Fruit fly (Drosophila melanogaster) whole organism, embryonic: ENCODE measurements around the gene CG6236.

Source experiments
- Bdp1 ChIP-seq: fragments of 200-800 bp; sonication (Bioruptor generic); optimal IDR thresholded peaks from 3 replicates; lab custom pipeline; 2016; ENCODE audit warnings: missing biosample characterization, missing genetic modification characterization
- Blimp-1 ChIP-seq: fragments of 200-800 bp; sonication (Bioruptor generic); optimal IDR thresholded peaks from 3 replicates; lab custom pipeline; 2018; ENCODE audit warnings: missing biosample characterization, missing genetic modification characterization, mild to moderate bottlenecking, moderate library complexity, missing genetic modification reagents
- CG10147 ChIP-seq: fragments of 200-800 bp; sonication (Bioruptor generic); optimal IDR thresholded peaks from 2 replicates; lab custom pipeline; 2019; ENCODE audit warnings: missing biosample characterization, mild to moderate bottlenecking, missing genetic modification characterization, moderate library complexity
- CG10321 ChIP-seq: fragments of 200-800 bp; sonication (Bioruptor generic); IDR thresholded peaks from 2 replicates; pipeline ENCODE4 v1.3.6; 2022; ENCODE audit warnings: missing biosample characterization, missing genetic modification characterization
- CG11398 ChIP-seq: fragments of 200-800 bp; sonication (Bioruptor generic); optimal IDR thresholded peaks from 2 replicates; lab custom pipeline; 2016; ENCODE audit warnings: missing biosample characterization, missing genetic modification characterization
- CG11504 ChIP-seq: fragments of 200-800 bp; sonication (Bioruptor generic); optimal IDR thresholded peaks from 3 replicates; lab custom pipeline; 2019; ENCODE audit warnings: missing biosample characterization, mild to moderate bottlenecking, missing genetic modification characterization, moderate library complexity
- CG11696 ChIP-seq: fragments of 200-800 bp; sonication (Bioruptor generic); IDR thresholded peaks from 2 replicates; pipeline ENCODE4 v1.3.6; 2022; ENCODE audit warnings: missing biosample characterization, missing genetic modification characterization
- CG12155 ChIP-seq: fragments of 200-800 bp; sonication (Bioruptor generic); optimal IDR thresholded peaks from 3 replicates; lab custom pipeline; 2016; ENCODE audit warnings: missing biosample characterization, missing genetic modification characterization
- CG12219 ChIP-seq: fragments of 200-800 bp; sonication (Bioruptor generic); optimal IDR thresholded peaks from 3 replicates; lab custom pipeline; 2018; ENCODE audit warnings: missing biosample characterization, mild to moderate bottlenecking, missing genetic modification characterization
- CG1603 ChIP-seq: fragments of 200-800 bp; sonication (Bioruptor generic); optimal IDR thresholded peaks from 2 replicates; lab custom pipeline; 2019; ENCODE audit warnings: missing biosample characterization, mild to moderate bottlenecking, missing genetic modification characterization, moderate library complexity
- CG16815 ChIP-seq: fragments of 200-800 bp; sonication (Bioruptor generic); optimal IDR thresholded peaks from 3 replicates; lab custom pipeline; 2017; ENCODE audit warnings: missing biosample characterization, mild to moderate bottlenecking, missing genetic modification characterization
- CG18764 ChIP-seq: fragments of 200-800 bp; sonication (Bioruptor generic); optimal IDR thresholded peaks from 3 replicates; lab custom pipeline; 2016; ENCODE audit warnings: missing biosample characterization, missing genetic modification characterization
- CG2116 ChIP-seq: fragments of 200-800 bp; sonication (Bioruptor generic); optimal IDR thresholded peaks from 3 replicates; lab custom pipeline; 2018; ENCODE audit warnings: missing biosample characterization, mild to moderate bottlenecking, missing genetic modification characterization
- CG32772 ChIP-seq: fragments of 200-800 bp; sonication (Bioruptor generic); IDR thresholded peaks from 2 replicates; pipeline ENCODE4 v1.3.6; 2022; ENCODE audit warnings: missing biosample characterization, missing genetic modification characterization
- CG4404 ChIP-seq: fragments of 200-800 bp; sonication (Bioruptor generic); IDR thresholded peaks from 2 replicates; pipeline ENCODE4 v1.3.6; 2022; ENCODE audit warnings: missing biosample characterization, missing genetic modification characterization
- CG6254 ChIP-seq: fragments of 200-800 bp; sonication (Bioruptor generic); optimal IDR thresholded peaks from 3 replicates; lab custom pipeline; 2017; ENCODE audit warnings: mild to moderate bottlenecking, missing biosample characterization, missing genetic modification reagents, missing genetic modification characterization
- CG8388 ChIP-seq: fragments of 200-800 bp; sonication (Bioruptor generic); optimal IDR thresholded peaks from 2 replicates; lab custom pipeline; 2019; ENCODE audit warnings: missing biosample characterization, mild to moderate bottlenecking, missing genetic modification characterization, moderate library complexity
- CG9797 ChIP-seq: fragments of 200-800 bp; sonication (Bioruptor generic); optimal IDR thresholded peaks from 3 replicates; lab custom pipeline; 2018; ENCODE audit warnings: missing biosample characterization, mild to moderate bottlenecking, missing genetic modification characterization
- Camta ChIP-seq: fragments of 200-800 bp; sonication (Bioruptor generic); optimal IDR thresholded peaks from 2 replicates; lab custom pipeline; 2016; ENCODE audit warnings: missing biosample characterization, missing genetic modification characterization
- Dip2 ChIP-seq: fragments of 200-800 bp; sonication (Bioruptor generic); IDR thresholded peaks from 2 replicates; pipeline ENCODE4 v1.3.6; 2022; ENCODE audit warnings: missing biosample characterization, missing genetic modification characterization
- HLH54F ChIP-seq: fragments of 200-800 bp; sonication (Bioruptor generic); optimal IDR thresholded peaks from 3 replicates; lab custom pipeline; 2016; ENCODE audit warnings: missing biosample characterization, missing genetic modification characterization
- MBD-R2 ChIP-seq: fragments of 200-800 bp; sonication (Bioruptor generic); IDR thresholded peaks from 2 replicates; pipeline ENCODE4 v1.3.6; 2022; ENCODE audit warnings: missing biosample characterization, missing genetic modification characterization
- MESR4 ChIP-seq: fragments of 200-800 bp; sonication (Bioruptor generic); optimal IDR thresholded peaks from 2 replicates; lab custom pipeline; 2018; ENCODE audit warnings: missing biosample characterization, mild to moderate bottlenecking, missing genetic modification characterization, moderate library complexity
- Mad ChIP-seq: fragments of 200-800 bp; sonication (Bioruptor generic); optimal IDR thresholded peaks from 2 replicates; lab custom pipeline; 2016; ENCODE audit warnings: missing biosample characterization, missing genetic modification characterization
- Med ChIP-seq: fragments of 200-800 bp; sonication (Bioruptor generic); peaks from one replicate; lab custom pipeline; 2016; ENCODE audit warnings: missing biosample characterization, missing genetic modification characterization, mild to moderate bottlenecking, inconsistent platforms, moderate library complexity
- Mrtf ChIP-seq: fragments of 200-800 bp; sonication (Bioruptor generic); IDR thresholded peaks from 3 replicates; pipeline ENCODE4 v1.3.6; 2022; ENCODE audit warnings: missing biosample characterization, missing genetic modification characterization
- NC2β ChIP-seq: fragments of 200-800 bp; sonication (Bioruptor generic); optimal IDR thresholded peaks from 2 replicates; lab custom pipeline; 2016; ENCODE audit warnings: missing biosample characterization, missing genetic modification characterization
- NFAT ChIP-seq: fragments of 200-800 bp; sonication (Bioruptor generic); IDR thresholded peaks from 2 replicates; pipeline ENCODE4 v1.3.6; 2022; ENCODE audit warnings: missing biosample characterization, missing genetic modification characterization
- Nf-YB ChIP-seq: fragments of 200-800 bp; sonication (Bioruptor generic); optimal IDR thresholded peaks from 3 replicates; lab custom pipeline; 2019; ENCODE audit warnings: missing biosample characterization, mild to moderate bottlenecking, missing genetic modification characterization, moderate library complexity
- Optix ChIP-seq: fragments of 200-800 bp; sonication (Bioruptor generic); IDR thresholded peaks from 3 replicates; pipeline ENCODE4 v1.3.6; 2022; ENCODE audit warnings: missing biosample characterization, missing genetic modification characterization
- Ptx1 ChIP-seq: fragments of 200-800 bp; sonication (Bioruptor generic); IDR thresholded peaks from 2 replicates; pipeline ENCODE4 v1.3.6; 2022; ENCODE audit warnings: missing biosample characterization, missing genetic modification characterization
- ara ChIP-seq: fragments of 200-800 bp; sonication (Bioruptor generic); IDR thresholded peaks from 2 replicates; pipeline ENCODE4 v1.3.6; 2022; ENCODE audit warnings: missing biosample characterization, missing genetic modification characterization
- br ChIP-seq: fragments of >200 bp; optimal IDR thresholded peaks from 2 replicates; lab custom pipeline; 2017
- cato ChIP-seq: fragments of 200-800 bp; sonication (Bioruptor generic); optimal IDR thresholded peaks from 2 replicates; lab custom pipeline; 2016; ENCODE audit warnings: missing biosample characterization, missing genetic modification characterization, borderline replicate concordance
- crol ChIP-seq: fragments of 200-800 bp; sonication (Bioruptor generic); IDR thresholded peaks from 2 replicates; pipeline ENCODE4 v1.3.6; 2022; ENCODE audit warnings: missing biosample characterization, missing genetic modification characterization
- cwo ChIP-seq: fragments of 200-800 bp; sonication (Bioruptor generic); optimal IDR thresholded peaks from 3 replicates; lab custom pipeline; 2017; ENCODE audit warnings: missing biosample characterization, missing genetic modification characterization, mild to moderate bottlenecking, moderate library complexity, missing genetic modification reagents
- dan ChIP-seq: fragments of 200-800 bp; sonication (Bioruptor generic); IDR thresholded peaks from 2 replicates; pipeline ENCODE4 v1.3.6; 2022; ENCODE audit warnings: missing biosample characterization, missing genetic modification characterization
- h ChIP-seq: fragments of >200 bp; optimal IDR thresholded peaks from 2 replicates; lab custom pipeline; 2017
- hb ChIP-seq: fragments of 200-800 bp; sonication (Bioruptor generic); IDR thresholded peaks from 3 replicates; pipeline ENCODE4 v1.3.6; 2022; ENCODE audit warnings: missing biosample characterization, missing genetic modification characterization; ENCODE audit not compliant: partially characterized antibody
- jing ChIP-seq: fragments of 200-800 bp; sonication (Bioruptor generic); optimal IDR thresholded peaks from 2 replicates; lab custom pipeline; 2018; ENCODE audit warnings: missing biosample characterization, mild to moderate bottlenecking, missing genetic modification characterization
- knrl ChIP-seq: fragments of 200-800 bp; sonication (Bioruptor generic); IDR thresholded peaks from 3 replicates; pipeline ENCODE4 v1.3.6; 2022; ENCODE audit warnings: missing biosample characterization, missing genetic modification characterization; ENCODE audit not compliant: partially characterized antibody
- nerfin-2 ChIP-seq: fragments of 200-800 bp; sonication (Bioruptor generic); IDR thresholded peaks from 2 replicates; pipeline ENCODE4 v1.3.6; 2022; ENCODE audit warnings: missing biosample characterization, missing genetic modification characterization; ENCODE audit not compliant: partially characterized antibody
- oc ChIP-seq: fragments of 200-800 bp; sonication (Bioruptor generic); optimal IDR thresholded peaks from 2 replicates; lab custom pipeline; 2018; ENCODE audit warnings: missing biosample characterization, mild to moderate bottlenecking, missing genetic modification characterization, moderate library complexity
- odd ChIP-seq: fragments of 200-800 bp; sonication (Bioruptor generic); optimal IDR thresholded peaks from 2 replicates; lab custom pipeline; 2017; ENCODE audit warnings: missing biosample characterization, mild to moderate bottlenecking, missing genetic modification characterization
- ranshi ChIP-seq: fragments of 200-800 bp; sonication (Bioruptor generic); IDR thresholded peaks from 2 replicates; pipeline ENCODE4 v1.3.6; 2022; ENCODE audit warnings: missing biosample characterization, missing genetic modification characterization
- scrt ChIP-seq: fragments of 200-800 bp; sonication (Bioruptor generic); optimal IDR thresholded peaks from 2 replicates; lab custom pipeline; 2018; ENCODE audit warnings: missing biosample characterization, mild to moderate bottlenecking, missing genetic modification characterization, moderate library complexity
- sens ChIP-seq: fragments of 200-800 bp; sonication (Bioruptor generic); peaks from one replicate; lab custom pipeline; 2016; ENCODE audit warnings: missing biosample characterization, missing genetic modification characterization
- shn ChIP-seq: fragments of 200-800 bp; sonication (Bioruptor generic); optimal IDR thresholded peaks from 3 replicates; lab custom pipeline; 2016; ENCODE audit warnings: missing biosample characterization, missing genetic modification characterization
- sima ChIP-seq: fragments of 200-800 bp; sonication (Bioruptor generic); optimal IDR thresholded peaks from 2 replicates; lab custom pipeline; 2016; ENCODE audit warnings: missing biosample characterization, missing genetic modification characterization
- vfl ChIP-seq: fragments of 200-800 bp; sonication (Bioruptor generic); optimal IDR thresholded peaks from 2 replicates; lab custom pipeline; 2016; ENCODE audit warnings: missing biosample characterization, missing genetic modification characterization
- wor ChIP-seq: fragments of 200-800 bp; sonication (Bioruptor generic); IDR thresholded peaks from 2 replicates; pipeline ENCODE4 v1.3.6; 2022; ENCODE audit warnings: missing biosample characterization, missing genetic modification characterization

CG6236 gene

DNA sequence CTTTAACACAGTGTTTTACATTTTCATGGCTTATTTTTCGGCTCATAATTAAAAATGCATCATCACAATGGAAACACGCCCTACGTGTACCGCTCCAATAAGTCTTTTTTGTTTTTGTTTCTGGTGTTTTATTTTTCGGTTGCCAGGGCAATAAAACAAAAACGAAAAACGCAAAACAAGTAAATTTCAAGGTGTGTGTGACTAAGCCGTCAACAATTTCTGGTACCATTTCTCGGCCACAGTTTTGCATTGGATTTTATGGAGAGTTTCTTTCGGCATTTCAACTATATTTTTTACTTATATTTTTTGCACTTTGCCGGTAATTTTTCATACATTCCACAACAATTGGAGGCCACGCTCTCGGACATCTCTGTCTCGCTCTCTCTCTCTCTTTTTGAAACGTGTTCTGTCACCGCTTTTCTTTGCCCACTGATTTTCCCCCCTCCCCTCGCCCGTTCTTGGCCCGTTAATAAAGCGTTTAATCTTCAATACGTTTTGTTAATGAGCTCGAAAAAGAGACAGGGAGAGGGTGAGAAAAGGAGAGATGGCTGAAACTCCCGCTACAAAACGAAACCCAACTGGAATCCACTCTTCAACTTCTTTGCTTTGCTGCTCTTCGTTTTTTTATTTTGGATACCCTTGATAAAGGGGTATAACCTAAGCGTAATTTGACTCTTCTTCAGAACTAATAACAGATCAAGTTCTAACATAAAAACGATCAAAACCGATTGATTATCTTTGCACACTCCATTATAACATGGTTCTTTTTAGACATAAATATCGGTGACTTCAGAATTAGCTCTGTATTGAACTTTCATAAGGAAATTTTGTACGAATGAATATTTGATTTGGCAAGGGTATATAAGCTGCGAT lies 34.8 kb downstream of the CG6236 start (continued):
- TF ChIP-seq Camta (GFP tag; lab: Kevin White, UChicago) (no peak), CG16815 (GFP tag; lab: Kevin White, UChicago) (no peak), CG6254 (GFP tag; lab: Kevin White, UChicago) (peak; percentile 3), ara (GFP tag; lab: Robert Waterston, UW) (no peak), Dip2 (GFP tag; lab: Robert Waterston, UW) (no peak), knrl (GFP tag; lab: Robert Waterston, UW) (no peak), dan (GFP tag; lab: Robert Waterston, UW) (no peak), scrt (GFP tag; lab: Kevin White, UChicago) (no peak), Mrtf (GFP tag; lab: Robert Waterston, UW) (no peak), h (lab: Kevin White, UChicago) (no peak), NC2β (GFP tag; lab: Kevin White, UChicago) (no peak), Nf-YB (GFP tag; lab: Kevin White, UChicago) (no peak), Ptx1 (GFP tag; lab: Robert Waterston, UW) (no peak), crol (GFP tag; lab: Robert Waterston, UW) (peak; percentile 11; the same call in 1 of the 2 replicates), CG11504 (tag; lab: Kevin White, UChicago) (no peak), CG1603 (tag; lab: Kevin White, UChicago) (no peak), NFAT (GFP tag; lab: Robert Waterston, UW) (no peak), CG10321 (GFP tag; lab: Robert Waterston, UW) (no peak), Blimp-1 (GFP tag; lab: Kevin White, UChicago) (peak; percentile 23), jing (no peak), Bdp1 (no peak), sens (GFP tag; lab: Kevin White, UChicago) (peak; percentile 77), CG2116 (GFP tag; lab: Kevin White, UChicago) (no peak), odd (GFP tag; lab: Kevin White, UChicago) (no peak), br (lab: Kevin White, UChicago) (no peak), nerfin-2 (GFP tag; lab: Robert Waterston, UW) (no peak), CG4404 (GFP tag; lab: Robert Waterston, UW) (no peak), CG10147 (peak; percentile 19), shn (no peak), CG11398 (GFP tag; lab: Kevin White, UChicago) (no peak), HLH54F (GFP tag; lab: Kevin White, UChicago) (no peak), CG12219 (GFP tag; lab: Kevin White, UChicago) (no peak), Med (peak; percentile 81), CG12155 (GFP tag; lab: Kevin White, UChicago) (no peak), CG11696 (GFP tag; lab: Robert Waterston, UW) (no peak), CG9797 (no peak), MBD-R2 (GFP tag; lab: Robert Waterston, UW) (no peak), cato (no peak), wor (GFP tag; lab: Robert Waterston, UW) (no peak), MESR4 (GFP tag; lab: Kevin White, UChicago) (no peak), Optix (no peak), CG18764 (GFP tag; lab: Kevin White, UChicago) (no peak), Mad (no peak), hb (GFP tag; lab: Robert Waterston, UW) (no peak), oc (no peak), cwo (GFP tag; lab: Kevin White, UChicago) (peak; percentile 18), sima (GFP tag; lab: Kevin White, UChicago) (no peak), ranshi (GFP tag; lab: Robert Waterston, UW) (no peak), CG8388 (GFP tag; lab: Kevin White, UChicago) (peak; percentile 10), vfl (GFP tag; lab: Kevin White, UChicago) (peak; percentile 18), CG32772 (GFP tag; lab: Robert Waterston, UW) (no peak)
